Fruit fly (Drosophila melanogaster) whole organism, embryonic: ENCODE measurements around the gene CG10185.

Experiments used
- Abd-B ChIP-seq: fragments of 200-800 bp; sonication (Bioruptor generic); optimal IDR thresholded peaks from 2 replicates; lab custom pipeline; 2018; ENCODE audit warnings: missing biosample characterization, mild to moderate bottlenecking, missing genetic modification characterization, moderate library complexity
- Ada2b ChIP-seq: fragments of 200-800 bp; sonication (Bioruptor generic); IDR thresholded peaks from 2 replicates; pipeline ENCODE4 v1.3.6; 2022; ENCODE audit warnings: missing biosample characterization, missing genetic modification characterization
- CG10462 ChIP-seq: fragments of 200-800 bp; sonication (Bioruptor generic); optimal IDR thresholded peaks from 2 replicates; lab custom pipeline; 2016; ENCODE audit warnings: missing biosample characterization, missing genetic modification characterization
- CG10654 ChIP-seq: fragments of 200-800 bp; sonication (Bioruptor generic); optimal IDR thresholded peaks from 2 replicates; lab custom pipeline; 2016; ENCODE audit warnings: missing biosample characterization, missing genetic modification characterization
- CG10979 ChIP-seq: fragments of 200-800 bp; sonication (Bioruptor generic); optimal IDR thresholded peaks from 2 replicates; lab custom pipeline; 2018; ENCODE audit warnings: missing biosample characterization, mild to moderate bottlenecking, missing genetic modification characterization, moderate library complexity
- CG12219 ChIP-seq: fragments of 200-800 bp; sonication (Bioruptor generic); optimal IDR thresholded peaks from 3 replicates; lab custom pipeline; 2018; ENCODE audit warnings: missing biosample characterization, mild to moderate bottlenecking, missing genetic modification characterization
- CG12391 ChIP-seq: fragments of 200-800 bp; sonication (Bioruptor generic); optimal IDR thresholded peaks from 3 replicates; lab custom pipeline; 2018; ENCODE audit warnings: missing biosample characterization, mild to moderate bottlenecking, missing genetic modification characterization, moderate library complexity
- CG13123 ChIP-seq: fragments of 200-800 bp; sonication (Bioruptor generic); optimal IDR thresholded peaks from 2 replicates; lab custom pipeline; 2016; ENCODE audit warnings: missing biosample characterization, missing genetic modification characterization
- CG13624 ChIP-seq: fragments of 200-800 bp; sonication (Bioruptor generic); optimal IDR thresholded peaks from 2 replicates; lab custom pipeline; 2016; ENCODE audit warnings: missing biosample characterization, missing genetic modification characterization
- CG16813 ChIP-seq: fragments of 200-800 bp; sonication (Bioruptor generic); IDR thresholded peaks from 3 replicates; pipeline ENCODE4 v1.3.6; 2022; ENCODE audit warnings: missing biosample characterization, missing genetic modification characterization; ENCODE audit not compliant: partially characterized antibody
- CG16815 ChIP-seq: fragments of 200-800 bp; sonication (Bioruptor generic); optimal IDR thresholded peaks from 3 replicates; lab custom pipeline; 2017; ENCODE audit warnings: missing biosample characterization, mild to moderate bottlenecking, missing genetic modification characterization
- CG17912 ChIP-seq: fragments of 200-800 bp; sonication (Bioruptor generic); optimal IDR thresholded peaks from 2 replicates; lab custom pipeline; 2018; ENCODE audit warnings: missing biosample characterization, mild to moderate bottlenecking, missing genetic modification characterization
- CG30403 ChIP-seq: fragments of 200-800 bp; sonication (Bioruptor generic); optimal IDR thresholded peaks from 3 replicates; lab custom pipeline; 2016; ENCODE audit warnings: missing biosample characterization, missing genetic modification characterization
- CG32532 ChIP-seq: fragments of 200-800 bp; sonication (Bioruptor generic); IDR thresholded peaks from 2 replicates; pipeline ENCODE4 v1.3.6; 2022; ENCODE audit warnings: missing biosample characterization, missing genetic modification characterization
- CG4730 ChIP-seq: fragments of 200-800 bp; sonication (Bioruptor generic); IDR thresholded peaks from 2 replicates; pipeline ENCODE4 v1.3.6; 2022; ENCODE audit warnings: missing biosample characterization, missing genetic modification characterization
- CG6854 ChIP-seq: fragments of 200-800 bp; sonication (Bioruptor generic); optimal IDR thresholded peaks from 3 replicates; lab custom pipeline; 2017; ENCODE audit warnings: missing biosample characterization, mild to moderate bottlenecking, missing genetic modification characterization
- Camta ChIP-seq: fragments of 200-800 bp; sonication (Bioruptor generic); optimal IDR thresholded peaks from 2 replicates; lab custom pipeline; 2016; ENCODE audit warnings: missing biosample characterization, missing genetic modification characterization
- ERR ChIP-seq: fragments of 200-800 bp; sonication (Bioruptor generic); optimal IDR thresholded peaks from 2 replicates; lab custom pipeline; 2016; ENCODE audit warnings: missing biosample characterization, missing genetic modification characterization
- Elba2 ChIP-seq: fragments of 200-800 bp; sonication (Bioruptor generic); optimal IDR thresholded peaks from 3 replicates; lab custom pipeline; 2016; ENCODE audit warnings: missing biosample characterization, missing genetic modification characterization
- Hand ChIP-seq: fragments of 200-800 bp; sonication (Bioruptor generic); optimal IDR thresholded peaks from 2 replicates; lab custom pipeline; 2017; ENCODE audit warnings: mild to moderate bottlenecking, missing biosample characterization, missing genetic modification reagents, missing genetic modification characterization
- NC2α ChIP-seq: fragments of 200-800 bp; sonication (Bioruptor generic); optimal IDR thresholded peaks from 2 replicates; lab custom pipeline; 2016; ENCODE audit warnings: missing biosample characterization, missing genetic modification characterization
- NFAT ChIP-seq: fragments of 200-800 bp; sonication (Bioruptor generic); IDR thresholded peaks from 2 replicates; pipeline ENCODE4 v1.3.6; 2022; ENCODE audit warnings: missing biosample characterization, missing genetic modification characterization
- NK7.1 ChIP-seq: fragments of 200-800 bp; sonication (Bioruptor generic); optimal IDR thresholded peaks from 3 replicates; lab custom pipeline; 2016; ENCODE audit warnings: missing biosample characterization, missing genetic modification characterization
- Nf-YA ChIP-seq: fragments of 200-800 bp; sonication (Bioruptor generic); IDR thresholded peaks from 2 replicates; pipeline ENCODE4 v1.3.6; 2022; ENCODE audit warnings: missing biosample characterization, missing genetic modification characterization
- Rfx ChIP-seq: fragments of 200-800 bp; sonication (Bioruptor generic); IDR thresholded peaks from 2 replicates; pipeline ENCODE4 v1.3.6; 2022; ENCODE audit warnings: missing biosample characterization, missing genetic modification characterization
- Ssrp ChIP-seq: fragments of 200-800 bp; sonication (Bioruptor generic); optimal IDR thresholded peaks from 2 replicates; lab custom pipeline; 2018; ENCODE audit warnings: missing biosample characterization, mild to moderate bottlenecking, missing genetic modification characterization, moderate library complexity
- ash1 ChIP-seq: fragments of 200-800 bp; sonication (Bioruptor generic); optimal IDR thresholded peaks from 2 replicates; lab custom pipeline; 2018; ENCODE audit warnings: missing biosample characterization, mild to moderate bottlenecking, missing genetic modification characterization
- cas ChIP-seq: fragments of 200-800 bp; sonication (Bioruptor generic); IDR thresholded peaks from 2 replicates; pipeline ENCODE4 v1.3.6; 2022; ENCODE audit warnings: missing biosample characterization, missing genetic modification characterization
- corto ChIP-seq: fragments of 200-800 bp; sonication (Bioruptor generic); optimal IDR thresholded peaks from 2 replicates; lab custom pipeline; 2016; ENCODE audit warnings: missing biosample characterization, mild to moderate bottlenecking, missing genetic modification characterization, moderate library complexity
- dysf ChIP-seq: fragments of 200-800 bp; sonication (Bioruptor generic); IDR thresholded peaks from 3 replicates; pipeline ENCODE4 v1.3.6; 2022; ENCODE audit warnings: missing biosample characterization, missing genetic modification characterization
- emc ChIP-seq: fragments of 200-800 bp; sonication (Bioruptor generic); optimal IDR thresholded peaks from 2 replicates; lab custom pipeline; 2016; ENCODE audit warnings: missing biosample characterization, missing genetic modification characterization
- fd3F ChIP-seq: fragments of 200-800 bp; sonication (Bioruptor generic); optimal IDR thresholded peaks from 2 replicates; lab custom pipeline; 2018; ENCODE audit warnings: missing biosample characterization, mild to moderate bottlenecking, missing genetic modification characterization, moderate library complexity
- gcm2 ChIP-seq: fragments of 200-800 bp; sonication (Bioruptor generic); optimal IDR thresholded peaks from 2 replicates; lab custom pipeline; 2016; ENCODE audit warnings: missing biosample characterization, missing genetic modification characterization
- grau ChIP-seq: fragments of 200-800 bp; optimal IDR thresholded peaks from 3 replicates; lab custom pipeline; 2019; ENCODE audit warnings: missing biosample characterization, mild to moderate bottlenecking, missing genetic modification characterization, moderate library complexity
- h ChIP-seq: fragments of >200 bp; optimal IDR thresholded peaks from 2 replicates; lab custom pipeline; 2017
- her ChIP-seq: fragments of 200-800 bp; sonication (Bioruptor generic); optimal IDR thresholded peaks from 2 replicates; lab custom pipeline; 2016; ENCODE audit warnings: missing biosample characterization, missing genetic modification characterization
- inv ChIP-seq: fragments of 200-800 bp; sonication (Bioruptor generic); IDR thresholded peaks from 2 replicates; pipeline ENCODE4 v1.3.6; 2022; ENCODE audit warnings: missing biosample characterization, missing genetic modification characterization; ENCODE audit not compliant: partially characterized antibody
- klu ChIP-seq: fragments of 200-800 bp; sonication (Bioruptor generic); IDR thresholded peaks from 2 replicates; pipeline ENCODE4 v1.3.6; 2022; ENCODE audit warnings: missing biosample characterization, missing genetic modification characterization
- maf-S ChIP-seq: fragments of 200-800 bp; sonication (Bioruptor generic); optimal IDR thresholded peaks from 2 replicates; lab custom pipeline; 2016; ENCODE audit warnings: missing biosample characterization, missing genetic modification characterization
- odd ChIP-seq: fragments of 200-800 bp; sonication (Bioruptor generic); optimal IDR thresholded peaks from 2 replicates; lab custom pipeline; 2017; ENCODE audit warnings: missing biosample characterization, mild to moderate bottlenecking, missing genetic modification characterization
- org-1 ChIP-seq: fragments of 200-800 bp; sonication (Bioruptor generic); optimal IDR thresholded peaks from 2 replicates; lab custom pipeline; 2017; ENCODE audit warnings: missing biosample characterization, missing genetic modification characterization
- pan ChIP-seq, 4 experiments: fragments of >200 bp in 3 of 4; fragments of 200-800 bp in 1 of 4; sonication (Bioruptor generic) in 1 of 4; optimal IDR thresholded peaks in 3 of 4; IDR thresholded peaks in 1 of 4; 2 replicates each; pipeline versions ENCODE4 v1.3.6 to Lab custom; 2017 to 2022; ENCODE audit warnings: missing biosample characterization in 2 of 4, missing genetic modification characterization in 2 of 4, mixed read lengths in 1 of 4
- peb ChIP-seq: fragments of 200-800 bp; sonication (Bioruptor generic); IDR thresholded peaks from 2 replicates; pipeline ENCODE4 v1.3.6; 2022; ENCODE audit warnings: missing biosample characterization, missing genetic modification characterization
- pita ChIP-seq: fragments of 200-800 bp; sonication (Bioruptor generic); optimal IDR thresholded peaks from 2 replicates; lab custom pipeline; 2017; ENCODE audit warnings: missing biosample characterization, mild to moderate bottlenecking, missing genetic modification characterization
- pum ChIP-seq: fragments of 200-800 bp; sonication (Bioruptor generic); optimal IDR thresholded peaks from 2 replicates; lab custom pipeline; 2016; ENCODE audit warnings: missing biosample characterization, missing genetic modification characterization
- ro ChIP-seq: fragments of 200-800 bp; sonication (Bioruptor generic); IDR thresholded peaks from 2 replicates; pipeline ENCODE4 v1.3.6; 2022; ENCODE audit warnings: missing biosample characterization, missing genetic modification characterization
- row ChIP-seq: fragments of 200-800 bp; sonication (Bioruptor generic); IDR thresholded peaks from 3 replicates; pipeline ENCODE4 v1.3.6; 2022; ENCODE audit warnings: missing biosample characterization, missing genetic modification characterization
- seq ChIP-seq: fragments of 200-800 bp; sonication (Bioruptor generic); IDR thresholded peaks from 2 replicates; pipeline ENCODE4 v1.3.6; 2022; ENCODE audit warnings: missing biosample characterization, missing genetic modification characterization
- sima ChIP-seq: fragments of 200-800 bp; sonication (Bioruptor generic); optimal IDR thresholded peaks from 2 replicates; lab custom pipeline; 2016; ENCODE audit warnings: missing biosample characterization, missing genetic modification characterization
- slbo ChIP-seq: fragments of 200-800 bp; sonication (Bioruptor generic); IDR thresholded peaks from 2 replicates; pipeline ENCODE4 v1.3.6; 2022; ENCODE audit warnings: missing biosample characterization, missing genetic modification characterization
- wor ChIP-seq: fragments of 200-800 bp; sonication (Bioruptor generic); IDR thresholded peaks from 2 replicates; pipeline ENCODE4 v1.3.6; 2022; ENCODE audit warnings: missing biosample characterization, missing genetic modification characterization

CG10185 gene

DNA sequence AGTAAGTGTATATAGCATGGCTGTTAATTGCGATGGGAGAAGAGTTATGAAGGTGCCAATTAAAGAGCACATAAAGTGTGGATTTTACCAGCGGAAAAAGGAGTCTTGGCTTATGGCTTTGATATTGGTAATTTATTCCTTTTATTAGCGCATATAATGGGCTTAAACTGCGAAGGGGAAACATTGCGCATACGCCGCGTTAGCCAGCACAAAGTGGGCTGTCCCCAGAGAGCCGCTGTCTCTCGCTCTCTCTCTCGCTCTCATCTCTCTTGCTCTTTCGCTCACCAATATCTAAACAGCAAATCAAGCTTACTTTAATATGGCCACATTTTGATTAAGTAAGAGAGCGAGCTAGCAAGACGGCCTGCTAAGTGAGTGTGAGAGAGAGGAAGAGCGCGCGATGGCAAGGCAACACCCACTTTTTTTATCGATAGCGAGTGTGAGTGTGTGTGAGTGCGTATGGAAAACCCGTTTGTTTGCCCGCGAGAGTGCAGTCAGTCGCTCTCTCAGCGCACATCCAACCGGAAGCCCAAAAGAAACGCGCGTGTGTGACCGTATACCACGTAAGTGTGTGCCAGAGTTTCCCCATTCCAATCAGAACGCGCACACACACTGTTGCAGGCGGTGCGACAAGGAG lies 41.7 kb downstream of the CG10185 start, which contains the start of gene pnr (continued):
- TF ChIP-seq emc (GFP tag; lab: Kevin White, UChicago), result no peak
- no peak for TF ChIP-seq CG10654 (GFP tag; lab: Kevin White, UChicago)
- TF ChIP-seq Ssrp (tag; lab: Kevin White, UChicago), result no peak
- TF ChIP-seq CG12391 (tag; lab: Kevin White, UChicago), result no peak
- TF ChIP-seq her (GFP tag; lab: Kevin White, UChicago), result no peak
- TF ChIP-seq CG10979 (tag; lab: Kevin White, UChicago), result peak; percentile 25
- TF ChIP-seq gcm2 (GFP tag; lab: Kevin White, UChicago), result no peak
- TF ChIP-seq dysf (GFP tag; lab: Robert Waterston, UW), result no peak
- TF ChIP-seq Nf-YA, result peak; percentile 95
- peak; percentile 63; the same call in 1 of the 2 replicates for TF ChIP-seq seq (GFP tag; lab: Robert Waterston, UW)
- no peak for TF ChIP-seq CG13624 (GFP tag; lab: Kevin White, UChicago)
- TF ChIP-seq CG32532 (GFP tag; lab: Robert Waterston, UW), result peak; percentile 6; the same call in 1 of the 2 replicates
- TF ChIP-seq ERR (GFP tag; lab: Kevin White, UChicago), result no peak
- TF ChIP-seq cas (GFP tag; lab: Robert Waterston, UW), result no peak
- no peak for TF ChIP-seq CG6854
- 0 out of 2 replicates have a peak, but pooled peaks have one; percentile 24 for TF ChIP-seq Rfx (GFP tag; lab: Robert Waterston, UW)
- TF ChIP-seq Abd-B, result peak; percentile 77
- TF ChIP-seq CG16815 (GFP tag; lab: Kevin White, UChicago), result no peak
- TF ChIP-seq CG17912, result no peak
- no peak for TF ChIP-seq klu (GFP tag; lab: Robert Waterston, UW)
- TF ChIP-seq CG12219 (GFP tag; lab: Kevin White, UChicago), result peak; percentile 20
- TF ChIP-seq odd (GFP tag; lab: Kevin White, UChicago), result peak; percentile 23
- TF ChIP-seq row (GFP tag; lab: Robert Waterston, UW), result no peak
- TF ChIP-seq Elba2 (GFP tag; lab: Kevin White, UChicago), result no peak
- no peak for TF ChIP-seq Ada2b (GFP tag; lab: Robert Waterston, UW)
- no peak for TF ChIP-seq grau (tag; lab: Kevin White, UChicago)
- no peak for TF ChIP-seq NC2α
- TF ChIP-seq NFAT (GFP tag; lab: Robert Waterston, UW), result no peak
- no peak for TF ChIP-seq slbo (GFP tag; lab: Robert Waterston, UW)
- TF ChIP-seq peb, result no peak
- no peak for TF ChIP-seq h
- no peak for TF ChIP-seq pum (GFP tag; lab: Kevin White, UChicago)
- TF ChIP-seq CG4730 (GFP tag; lab: Robert Waterston, UW), result peak; percentile 28; the same call in 1 of the 2 replicates
- no peak for TF ChIP-seq CG10462 (GFP tag; lab: Kevin White, UChicago)
- TF ChIP-seq ro (GFP tag; lab: Robert Waterston, UW), result no peak
- TF ChIP-seq Hand, result no peak
- no peak for TF ChIP-seq fd3F (GFP tag; lab: Kevin White, UChicago)
- TF ChIP-seq sima (GFP tag; lab: Kevin White, UChicago), result no peak
- no peak for TF ChIP-seq Camta (GFP tag; lab: Kevin White, UChicago)
- no peak for TF ChIP-seq CG13123 (GFP tag; lab: Kevin White, UChicago)
- no peak for TF ChIP-seq pan (optimal IDR thresholded peaks at IDR 0.05; lab: Kevin White, UChicago)
- TF ChIP-seq pan (GFP tag; optimal IDR thresholded peaks at IDR 0.05 in 1 of 2, IDR thresholded peaks at IDR 0.05 in 1 of 2), result peak in 1 of 2 experiments; percentile 30
- no peak for TF ChIP-seq maf-S
- no peak for TF ChIP-seq inv (GFP tag; lab: Robert Waterston, UW)
- TF ChIP-seq wor (GFP tag; lab: Robert Waterston, UW), result no peak
- TF ChIP-seq corto (GFP tag; lab: Kevin White, UChicago), result no peak
- no peak for TF ChIP-seq CG16813 (GFP tag; lab: Robert Waterston, UW)
- no peak for TF ChIP-seq ash1 (GFP tag; lab: Kevin White, UChicago)
- TF ChIP-seq pita (GFP tag; lab: Kevin White, UChicago), result no peak
- no peak for TF ChIP-seq org-1 (GFP tag; lab: Kevin White, UChicago)
- TF ChIP-seq CG30403, result no peak
- no peak for TF ChIP-seq NK7.1 (GFP tag; lab: Kevin White, UChicago)
